Fruit fly (Drosophila melanogaster): ENCODE measurements around the gene CG3225.

- no peak for TF ChIP-seq CG8478 (optimal IDR thresholded peaks at IDR 0.05)
- TF ChIP-seq EcR (GFP tag; optimal IDR thresholded peaks at IDR 0.05) = no peak
- TF ChIP-seq psq (optimal IDR thresholded peaks at IDR 0.05) = no peak
- TF ChIP-seq pan (optimal IDR thresholded peaks at IDR 0.05) = no peak
- no peak for TF ChIP-seq usp (GFP tag; optimal IDR thresholded peaks at IDR 0.05)
- no peak for TF ChIP-seq Dll (optimal IDR thresholded peaks at IDR 0.05)
Measured at dm6 chr2L:4821319-4821717, 3.3 kb upstream of the CG3225 start.
